Worm (Caenorhabditis elegans) whole organism, L3 larva: ENCODE data around the gene B0336.12.
A peak's percentile ranks its signal among the peaks of the same experiment; 100 is the strongest.

Source experiments
- R02D3.7 ChIP-seq: fragments of 150-350 bp; optimal IDR thresholded peaks from 2 replicates; lab custom pipeline; 2014; ENCODE audit warnings: missing biosample characterization, missing genetic modification characterization
- ZK546.5 ChIP-seq: sonication (generic microtip); optimal IDR thresholded peaks from 2 replicates; lab custom pipeline; 2017; ENCODE audit warnings: missing biosample characterization, missing genetic modification characterization
- aly-2 ChIP-seq: fragments of 150-350 bp; optimal IDR thresholded peaks from 2 replicates; lab custom pipeline; 2014; ENCODE audit warnings: missing biosample characterization, missing genetic modification characterization
- ama-1 ChIP-seq: fragments of 150-350 bp; optimal IDR thresholded peaks from 2 replicates; lab custom pipeline; 2018
- ceh-16 ChIP-seq: sonication (generic microtip); optimal IDR thresholded peaks from 2 replicates; lab custom pipeline; 2017; ENCODE audit warnings: missing biosample characterization, missing genetic modification characterization
- ceh-28 ChIP-seq: fragments of 150-350 bp; optimal IDR thresholded peaks from 2 replicates; lab custom pipeline; 2014; ENCODE audit warnings: missing biosample characterization, missing genetic modification reagents, missing genetic modification characterization
- ceh-82 ChIP-seq: fragments of 150-350 bp; optimal IDR thresholded peaks from 2 replicates; lab custom pipeline; 2014; ENCODE audit warnings: missing biosample characterization, missing genetic modification characterization
- ceh-9 ChIP-seq: sonication (generic microtip); optimal IDR thresholded peaks from 2 replicates; lab custom pipeline; 2018; ENCODE audit warnings: missing biosample characterization, missing genetic modification characterization
- daf-12 ChIP-seq: fragments of 150-350 bp; optimal IDR thresholded peaks from 2 replicates; lab custom pipeline; 2014; ENCODE audit warnings: missing biosample characterization, missing genetic modification reagents, missing genetic modification characterization
- egl-27 ChIP-seq: sonication (generic microtip); optimal IDR thresholded peaks from 4 replicates; lab custom pipeline; 2017; ENCODE audit warnings: missing biosample characterization, missing genetic modification reagents, missing genetic modification characterization
- egl-5 ChIP-seq: fragments of 150-350 bp; optimal IDR thresholded peaks from 2 replicates; lab custom pipeline; 2017; ENCODE audit warnings: missing biosample characterization, missing genetic modification reagents, missing genetic modification characterization, inconsistent platforms
- elt-1 ChIP-seq: fragments of 150-350 bp; optimal IDR thresholded peaks from 2 replicates; lab custom pipeline; 2014; ENCODE audit warnings: missing biosample characterization, missing genetic modification characterization
- elt-2 ChIP-seq: sonication (generic microtip); optimal IDR thresholded peaks from 2 replicates; lab custom pipeline; 2016; ENCODE audit warnings: missing genetic modification reagents, mild to moderate bottlenecking, missing genetic modification characterization, missing compliant biosample characterization
- elt-3 ChIP-seq, 3 experiments: fragments of 150-350 bp in 1 of 3; sonication (generic microtip) in 2 of 3; optimal IDR thresholded peaks; 2 replicates in 2 of 3; 4 replicates in 1 of 3; lab custom pipeline; 2014 to 2017; ENCODE audit warnings: missing biosample characterization in 3 of 3, missing genetic modification characterization in 3 of 3
- eor-1 ChIP-seq, 2 experiments: fragments of 150-350 bp; optimal IDR thresholded peaks; 2 replicates each; lab custom pipeline; 2014 to 2018; ENCODE audit warnings: missing biosample characterization in 2 of 2, missing genetic modification characterization in 2 of 2
- fkh-10 ChIP-seq: sonication (generic microtip); optimal IDR thresholded peaks from 2 replicates; lab custom pipeline; 2017; ENCODE audit warnings: missing biosample characterization, missing genetic modification reagents, missing genetic modification characterization
- fkh-2 ChIP-seq: fragments of 150-350 bp; optimal IDR thresholded peaks from 2 replicates; lab custom pipeline; 2014; ENCODE audit warnings: missing biosample characterization, missing genetic modification reagents, missing genetic modification characterization
- fos-1 ChIP-seq: fragments of 150-350 bp; optimal IDR thresholded peaks from 2 replicates; lab custom pipeline; 2014; ENCODE audit warnings: missing biosample characterization, missing genetic modification characterization
- hmg-11 ChIP-seq: sonication (generic microtip); optimal IDR thresholded peaks from 2 replicates; lab custom pipeline; 2016; ENCODE audit warnings: missing genetic modification characterization, missing compliant biosample characterization
- jun-1 ChIP-seq: fragments of 150-350 bp; optimal IDR thresholded peaks from 2 replicates; lab custom pipeline; 2014; ENCODE audit warnings: missing biosample characterization, missing genetic modification reagents, missing genetic modification characterization
- lin-15B ChIP-seq: fragments of 150-350 bp; optimal IDR thresholded peaks from 2 replicates; lab custom pipeline; 2014; ENCODE audit warnings: missing biosample characterization, missing genetic modification characterization
- lin-39 ChIP-seq: fragments of 150-350 bp; optimal IDR thresholded peaks from 2 replicates; lab custom pipeline; 2018; ENCODE audit warnings: missing biosample characterization, missing genetic modification reagents, missing genetic modification characterization
- lsy-12 ChIP-seq: sonication (generic microtip); optimal IDR thresholded peaks from 2 replicates; lab custom pipeline; 2016; ENCODE audit warnings: mild to moderate bottlenecking, missing genetic modification characterization, missing compliant biosample characterization
- mdl-1 ChIP-seq: fragments of 150-350 bp; optimal IDR thresholded peaks from 2 replicates; lab custom pipeline; 2014; ENCODE audit warnings: missing biosample characterization, missing genetic modification characterization
- mml-1 ChIP-seq: fragments of 150-350 bp; sonication (generic microtip); optimal IDR thresholded peaks from 3 replicates; lab custom pipeline; 2014; ENCODE audit warnings: missing biosample characterization, missing genetic modification characterization
- nfya-1 ChIP-seq: sonication (generic microtip); optimal IDR thresholded peaks from 2 replicates; lab custom pipeline; 2017; ENCODE audit warnings: missing genetic modification characterization, mild to moderate bottlenecking, missing compliant biosample characterization, antibody characterized with exemption, moderate library complexity; ENCODE audit not compliant: insufficient read depth
- nhr-11 ChIP-seq: fragments of 150-350 bp; optimal IDR thresholded peaks from 2 replicates; lab custom pipeline; 2014; ENCODE audit warnings: missing biosample characterization, missing genetic modification characterization
- nhr-12 ChIP-seq: fragments of 150-350 bp; optimal IDR thresholded peaks from 2 replicates; lab custom pipeline; 2014; ENCODE audit warnings: missing biosample characterization, missing genetic modification characterization
- nhr-23 ChIP-seq: fragments of 150-350 bp; optimal IDR thresholded peaks from 2 replicates; lab custom pipeline; 2014; ENCODE audit warnings: missing biosample characterization, missing genetic modification reagents, missing genetic modification characterization
- nhr-237 ChIP-seq: fragments of 150-350 bp; optimal IDR thresholded peaks from 2 replicates; lab custom pipeline; 2014; ENCODE audit warnings: missing biosample characterization, missing genetic modification characterization
- nhr-25 ChIP-seq: sonication (generic microtip); optimal IDR thresholded peaks from 2 replicates; lab custom pipeline; 2017; ENCODE audit warnings: missing biosample characterization, missing genetic modification characterization
- nhr-28 ChIP-seq: fragments of 150-350 bp; optimal IDR thresholded peaks from 2 replicates; lab custom pipeline; 2014; ENCODE audit warnings: missing biosample characterization, missing genetic modification characterization
- nhr-43 ChIP-seq: sonication (generic microtip); optimal IDR thresholded peaks from 2 replicates; lab custom pipeline; 2016; ENCODE audit warnings: mild to moderate bottlenecking, missing genetic modification characterization, missing compliant biosample characterization; ENCODE audit not compliant: poor library complexity, severe bottlenecking
- nhr-67 ChIP-seq: fragments of 150-350 bp; optimal IDR thresholded peaks from 2 replicates; lab custom pipeline; 2014; ENCODE audit warnings: missing biosample characterization, missing genetic modification characterization
- nhr-76 ChIP-seq: fragments of 150-350 bp; sonication (generic microtip); optimal IDR thresholded peaks from 5 replicates; lab custom pipeline; 2014; ENCODE audit warnings: missing biosample characterization, missing genetic modification characterization
- nhr-77 ChIP-seq: fragments of 150-350 bp; optimal IDR thresholded peaks from 2 replicates; lab custom pipeline; 2014; ENCODE audit warnings: missing biosample characterization, missing genetic modification characterization
- pha-4 ChIP-seq: fragments of 150-350 bp; optimal IDR thresholded peaks from 2 replicates; lab custom pipeline; 2014; ENCODE audit warnings: missing biosample characterization, missing genetic modification reagents, missing genetic modification characterization
- pqm-1 ChIP-seq: fragments of 150-350 bp; optimal IDR thresholded peaks from 2 replicates; lab custom pipeline; 2017; ENCODE audit warnings: missing biosample characterization, missing genetic modification characterization, inconsistent platforms
- sea-2 ChIP-seq: fragments of 150-350 bp; sonication (generic microtip); optimal IDR thresholded peaks from 4 replicates; lab custom pipeline; 2014; ENCODE audit warnings: missing biosample characterization, missing genetic modification reagents, missing genetic modification characterization
- skn-1 ChIP-seq: fragments of 150-350 bp; optimal IDR thresholded peaks from 2 replicates; lab custom pipeline; 2014; ENCODE audit warnings: missing biosample characterization, missing genetic modification characterization
- snpc-4 ChIP-seq: fragments of 150-350 bp; optimal IDR thresholded peaks from 2 replicates; lab custom pipeline; 2014; ENCODE audit warnings: missing biosample characterization, missing genetic modification characterization
- tbx-2 ChIP-seq: sonication (generic microtip); optimal IDR thresholded peaks from 2 replicates; lab custom pipeline; 2016; ENCODE audit warnings: mild to moderate bottlenecking, missing genetic modification characterization, missing compliant biosample characterization
- unc-39 ChIP-seq: sonication (generic microtip); optimal IDR thresholded peaks from 4 replicates; lab custom pipeline; 2017; ENCODE audit warnings: missing biosample characterization, missing genetic modification characterization
- unc-62 ChIP-seq: fragments of 150-350 bp; sonication (generic microtip); optimal IDR thresholded peaks from 4 replicates; lab custom pipeline; 2014; ENCODE audit warnings: missing biosample characterization, missing genetic modification reagents, missing genetic modification characterization
- zag-1 ChIP-seq: fragments of 150-350 bp; optimal IDR thresholded peaks from 2 replicates; lab custom pipeline; 2014; ENCODE audit warnings: missing biosample characterization, missing genetic modification characterization
- ztf-11 ChIP-seq: fragments of 150-350 bp; optimal IDR thresholded peaks from 2 replicates; lab custom pipeline; 2014; ENCODE audit warnings: missing biosample characterization, missing genetic modification characterization
- ztf-4 ChIP-seq: fragments of 150-350 bp; optimal IDR thresholded peaks from 2 replicates; lab custom pipeline; 2014; ENCODE audit warnings: missing biosample characterization, missing genetic modification characterization

B0336.12 gene

DNA sequence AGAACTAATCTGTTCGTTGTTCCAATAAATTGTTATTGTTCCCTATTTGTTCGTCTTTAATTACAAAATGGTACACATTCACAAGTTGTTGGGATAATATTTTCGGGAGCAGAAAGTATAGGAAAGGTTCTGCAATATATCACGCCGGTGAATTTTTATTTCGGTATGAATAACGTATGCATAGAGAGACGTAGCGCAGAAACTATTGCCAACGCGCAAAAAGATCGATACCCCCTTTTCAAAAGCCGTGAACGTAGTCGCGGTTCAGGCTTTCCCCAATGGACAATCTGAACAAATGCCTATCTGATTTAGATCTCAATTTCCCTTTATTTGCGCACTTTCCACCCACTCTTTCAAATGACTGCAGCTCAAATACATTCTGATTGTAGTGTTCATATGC, 29.8 kb downstream of the B0336.12 start, which contains the start of gene pst-2:
Gene pst-2, plus strand, starts transcription at position 293 of the 400 bp plus-strand sequence.
- TF ChIP-seq nhr-25 (tag; lab: Kevin White, UChicago) (peak; percentile 13), jun-1 (tag; lab: Kevin White, UChicago) (no peak), nhr-43 (tag; lab: Kevin White, UChicago) (no peak), nhr-23 (tag; lab: Kevin White, UChicago) (no peak), lsy-12 (tag; lab: Kevin White, UChicago) (no peak), nhr-77 (tag; lab: Kevin White, UChicago) (no peak), nhr-237 (no peak)

DNA sequence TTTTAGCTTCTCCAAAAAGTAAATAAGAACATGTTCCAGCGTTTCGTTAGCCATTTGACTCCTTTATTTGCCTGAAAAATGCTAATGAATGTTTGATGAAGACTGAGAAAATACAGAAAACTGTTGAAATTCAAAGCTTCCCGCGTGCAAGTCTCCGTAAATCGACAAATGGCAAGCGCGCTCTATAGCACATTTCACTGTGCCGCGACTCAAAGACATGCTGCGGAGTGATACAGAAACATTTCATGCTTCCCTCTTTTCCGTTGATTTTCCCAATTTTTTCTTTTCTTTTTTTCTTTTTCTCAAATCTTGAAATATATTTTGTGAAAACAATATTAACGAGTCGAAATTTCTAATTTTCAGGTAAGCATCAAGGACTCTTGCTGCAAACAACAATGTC, 31.0 kb downstream of the B0336.12 start, which contains the start of the genes ska-3 and rps-12:
Gene ska-3, minus strand, starts transcription at position 71 of the 400 bp plus-strand sequence.
Gene rps-12, plus strand, starts transcription at position 364 of the 400 bp plus-strand sequence.
- TF ChIP-seq egl-27 (tag; lab: Kevin White, UChicago): peak; percentile 93
- TF ChIP-seq ztf-4 (tag; lab: Kevin White, UChicago): peak; percentile 92
- TF ChIP-seq nhr-23 (tag; lab: Kevin White, UChicago): peak; percentile 100
- TF ChIP-seq sea-2 (GFP tag; lab: Kevin White, UChicago): no peak
- TF ChIP-seq aly-2 (tag; lab: Kevin White, UChicago): no peak
- peak; percentile 87 for TF ChIP-seq unc-62
- TF ChIP-seq pha-4: peak; percentile 100
- TF ChIP-seq zag-1 (tag; lab: Kevin White, UChicago): peak; percentile 70
- peak; percentile 99 for TF ChIP-seq lsy-12 (tag; lab: Kevin White, UChicago)
- peak; percentile 94 for TF ChIP-seq ceh-28 (tag; lab: Kevin White, UChicago)
- TF ChIP-seq lin-39 (tag; lab: Kevin White, UChicago): peak; percentile 99
- TF ChIP-seq nhr-11 (tag; lab: Kevin White, UChicago): peak; percentile 96
- TF ChIP-seq nhr-25 (tag; lab: Kevin White, UChicago): peak; percentile 100
- TF ChIP-seq ZK546.5: peak; percentile 78
- TF ChIP-seq eor-1 (tag; optimal IDR thresholded peaks at IDR 0.05; lab: Kevin White, UChicago): no peak
- peak; percentile 42 for TF ChIP-seq nhr-28
- TF ChIP-seq elt-3 (tag; optimal IDR thresholded peaks at IDR 0.05; lab: Kevin White, UChicago): peak; percentile 38 to 97 (median 91)
- TF ChIP-seq ceh-9 (tag; lab: Kevin White, UChicago): no peak
- peak; percentile 93 for TF ChIP-seq elt-1 (tag; lab: Kevin White, UChicago)
- no peak for TF ChIP-seq nhr-12 (tag; lab: Kevin White, UChicago)
- peak; percentile 98 for TF ChIP-seq egl-5 (tag; lab: Kevin White, UChicago)
- TF ChIP-seq R02D3.7 (tag; lab: Kevin White, UChicago): peak; percentile 100
- TF ChIP-seq nfya-1: peak; percentile 99
- peak; percentile 97 for TF ChIP-seq fkh-10 (GFP tag; lab: Kevin White, UChicago)
- peak; percentile 90 for TF ChIP-seq fos-1 (tag; lab: Kevin White, UChicago)
- TF ChIP-seq nhr-76 (tag; lab: Kevin White, UChicago): peak; percentile 69
- TF ChIP-seq elt-2 (tag; lab: Kevin White, UChicago): peak; percentile 89
- peak; percentile 98 for TF ChIP-seq nhr-43 (tag; lab: Kevin White, UChicago)
- TF ChIP-seq snpc-4 (tag; lab: Kevin White, UChicago): peak; percentile 94
- TF ChIP-seq hmg-11 (tag; lab: Kevin White, UChicago): peak; percentile 71
- TF ChIP-seq lin-15B: peak; percentile 100
- peak; percentile 75 for TF ChIP-seq daf-12 (tag; lab: Kevin White, UChicago)
- TF ChIP-seq mml-1 (tag; lab: Kevin White, UChicago): no peak
- no peak for TF ChIP-seq ceh-16 (tag; lab: Kevin White, UChicago)
- TF ChIP-seq nhr-77 (tag; lab: Kevin White, UChicago): peak; percentile 95
- peak; percentile 92 for TF ChIP-seq tbx-2
- peak; percentile 95 for TF ChIP-seq ceh-82 (tag; lab: Kevin White, UChicago)
- peak; percentile 63 for TF ChIP-seq nhr-67 (tag; lab: Kevin White, UChicago)
- no peak for TF ChIP-seq unc-39 (tag; lab: Kevin White, UChicago)
- peak; percentile 54 for TF ChIP-seq fkh-2 (tag; lab: Kevin White, UChicago)
- TF ChIP-seq ama-1 (lab: Kevin White, UChicago): peak; percentile 95
- no peak for TF ChIP-seq ztf-11 (tag; lab: Kevin White, UChicago)
- TF ChIP-seq skn-1 (tag; lab: Kevin White, UChicago): peak; percentile 95
- TF ChIP-seq pqm-1 (tag; lab: Kevin White, UChicago): peak; percentile 94
- no peak for TF ChIP-seq nhr-237
- TF ChIP-seq jun-1 (tag; lab: Kevin White, UChicago): peak; percentile 98
- TF ChIP-seq mdl-1 (tag; lab: Kevin White, UChicago): peak; percentile 86
